Fruit fly (Drosophila melanogaster): ENCODE measurements around the gene twit.

dm6 chr2L:20905025-20905424, 52.6 kb downstream of the twit start:
- TF ChIP-seq EcR (GFP tag; optimal IDR thresholded peaks at IDR 0.05) (no peak), CG8478 (optimal IDR thresholded peaks at IDR 0.05) (no peak), Dll (optimal IDR thresholded peaks at IDR 0.05) (no peak)

Measured in whole organism.